Fruit fly (Drosophila melanogaster): ENCODE data around the gene CG32982.
A peak's percentile ranks its signal among the peaks of the same experiment; 100 is the strongest.

Gene CG32982

DNA sequence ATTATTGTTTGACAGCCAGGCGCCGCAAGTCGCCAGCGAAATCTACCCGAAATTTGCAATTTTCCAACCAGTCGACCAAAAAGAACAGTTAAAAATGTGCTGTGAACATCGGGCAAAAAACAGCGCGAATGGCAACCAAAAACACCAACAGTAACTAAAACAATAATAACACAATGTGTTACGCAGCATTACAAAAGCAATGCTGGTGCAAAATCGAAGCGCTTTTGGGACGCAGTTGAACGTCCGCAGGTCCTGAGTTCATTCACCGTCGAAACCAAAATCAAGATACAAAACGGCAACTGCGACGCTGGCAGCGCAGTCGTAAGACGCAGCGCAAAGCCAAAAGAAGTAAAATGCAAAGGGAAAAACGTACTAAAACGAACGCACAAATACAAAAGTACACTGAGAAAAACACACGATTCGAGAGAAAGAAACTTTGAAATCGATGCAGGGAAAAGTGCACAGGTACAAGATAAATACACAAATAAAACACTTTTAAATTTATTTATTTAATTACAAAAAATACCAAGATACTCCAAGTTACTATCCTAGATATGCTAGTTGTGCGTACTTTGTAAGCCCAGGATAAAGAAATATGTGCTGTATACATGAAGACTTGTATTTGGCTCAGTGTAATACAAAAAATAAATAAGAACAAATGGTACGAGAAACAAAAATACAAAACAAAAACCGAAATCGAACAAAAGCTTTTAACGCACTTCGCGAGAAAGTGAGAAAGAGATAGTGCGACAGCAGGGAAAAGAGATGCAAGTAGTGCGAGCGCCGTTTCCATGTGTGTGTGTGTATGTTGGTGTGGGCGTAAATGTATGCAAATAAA, 85.5 kb downstream of the CG32982 start (continued):
- TF ChIP-seq Eip74EF (GFP tag; optimal IDR thresholded peaks at IDR 0.05) (peak in 1 of 2 experiments; percentile 77), CG31441 (GFP tag; IDR thresholded peaks at IDR 0.05) (peak; percentile 74), CG14860 (GFP tag; IDR thresholded peaks at IDR 0.05; ENCODE audit: partially characterized antibody) (no peak), CG32772 (GFP tag; IDR thresholded peaks at IDR 0.05) (peak; percentile 34; the same call in 1 of the 2 replicates), tio (GFP tag; optimal IDR thresholded peaks at IDR 0.05) (peak; percentile 65), amos (GFP tag; IDR thresholded peaks at IDR 0.05; ENCODE audit: partially characterized antibody) (no peak), seq (GFP tag; IDR thresholded peaks at IDR 0.05) (peak; percentile 55; the same call in 1 of the 2 replicates), Bdp1 (GFP tag; optimal IDR thresholded peaks at IDR 0.05) (peak; percentile 34), CG10267 (tag; optimal IDR thresholded peaks at IDR 0.05) (peak; percentile 35), sima (GFP tag; optimal IDR thresholded peaks at IDR 0.05) (no peak), crp (GFP tag; optimal IDR thresholded peaks at IDR 0.05) (no peak), bcd (GFP tag; optimal IDR thresholded peaks at IDR 0.05) (peak; percentile 67), CG1603 (tag; optimal IDR thresholded peaks at IDR 0.05) (no peak), lmd (GFP tag; IDR thresholded peaks at IDR 0.05) (peak; percentile 73), CG13296 (GFP tag; optimal IDR thresholded peaks at IDR 0.05) (peak; percentile 65), gcm2 (GFP tag; optimal IDR thresholded peaks at IDR 0.05) (no peak), CG10209 (GFP tag; optimal IDR thresholded peaks at IDR 0.05) (peak; percentile 70), crc (GFP tag; optimal IDR thresholded peaks at IDR 0.05) (no peak), grau (tag; optimal IDR thresholded peaks at IDR 0.05) (peak; percentile 72), CG17359 (tag; optimal IDR thresholded peaks at IDR 0.05) (peak; percentile 64), CG8290 (GFP tag; optimal IDR thresholded peaks at IDR 0.05) (no peak), CG8290 (tag; optimal IDR thresholded peaks at IDR 0.05) (no peak), CG7556 (GFP tag; optimal IDR thresholded peaks at IDR 0.05) (peak; percentile 79), CG12391 (tag; optimal IDR thresholded peaks at IDR 0.05) (peak; percentile 63), CG11398 (GFP tag; optimal IDR thresholded peaks at IDR 0.05) (no peak), HLHmδ (GFP tag; optimal IDR thresholded peaks at IDR 0.05) (no peak), ap (GFP tag; IDR thresholded peaks at IDR 0.05) (no peak), CG8281 (tag; optimal IDR thresholded peaks at IDR 0.05) (peak; percentile 15), CG4282 (GFP tag; optimal IDR thresholded peaks at IDR 0.05) (no peak), Oli (tag; optimal IDR thresholded peaks at IDR 0.05) (peak; percentile 76), Doc2 (GFP tag; IDR thresholded peaks at IDR 0.05) (no peak), Hr39 (optimal IDR thresholded peaks at IDR 0.05) (no peak), trem (tag; optimal IDR thresholded peaks at IDR 0.05) (peak; percentile 7), z (GFP tag; IDR thresholded peaks at IDR 0.05) (no peak), org-1 (GFP tag; optimal IDR thresholded peaks at IDR 0.05) (peak; percentile 62), CG6854 (GFP tag; optimal IDR thresholded peaks at IDR 0.05) (peak; percentile 23), p53 (GFP tag; optimal IDR thresholded peaks at IDR 0.05) (no peak), CG11696 (GFP tag; IDR thresholded peaks at IDR 0.05) (0 out of 2 replicates have a peak, but pooled peaks have one; percentile 11), CG3065 (GFP tag; optimal IDR thresholded peaks at IDR 0.05) (peak; percentile 8), CG12155 (GFP tag; optimal IDR thresholded peaks at IDR 0.05) (peak; percentile 43), CG2129 (GFP tag; IDR thresholded peaks at IDR 0.05; ENCODE audit: partially characterized antibody) (no peak), Hand (GFP tag; optimal IDR thresholded peaks at IDR 0.05) (no peak), jumu (GFP tag; optimal IDR thresholded peaks at IDR 0.05) (no peak), her (GFP tag; optimal IDR thresholded peaks at IDR 0.05) (no peak), pho (GFP tag; optimal IDR thresholded peaks at IDR 0.05) (peak; percentile 9), Ssrp (tag; optimal IDR thresholded peaks at IDR 0.05) (peak; percentile 58), CG2678 (tag; optimal IDR thresholded peaks at IDR 0.05) (peak; percentile 82), CG18599 (GFP tag; optimal IDR thresholded peaks at IDR 0.05) (peak; percentile 71), sob (GFP tag; IDR thresholded peaks at IDR 0.05) (peak; percentile 56)

All from whole organism, embryonic.